Fruit fly (Drosophila melanogaster) whole organism, embryonic: ENCODE results near the gene tup.

Experiments
- B-H1 ChIP-seq: fragments of 200-800 bp; sonication (Bioruptor generic); IDR thresholded peaks from 3 replicates; pipeline ENCODE4 v1.3.6; 2022; ENCODE audit warnings: missing biosample characterization, missing genetic modification characterization
- CG10462 ChIP-seq: fragments of 200-800 bp; sonication (Bioruptor generic); optimal IDR thresholded peaks from 2 replicates; lab custom pipeline; 2016; ENCODE audit warnings: missing biosample characterization, missing genetic modification characterization
- CG11723 ChIP-seq: fragments of 200-800 bp; sonication (Bioruptor generic); optimal IDR thresholded peaks from 2 replicates; lab custom pipeline; 2017; ENCODE audit warnings: missing biosample characterization, mild to moderate bottlenecking, missing genetic modification characterization
- CG12155 ChIP-seq: fragments of 200-800 bp; sonication (Bioruptor generic); optimal IDR thresholded peaks from 3 replicates; lab custom pipeline; 2016; ENCODE audit warnings: missing biosample characterization, missing genetic modification characterization
- CG12299 ChIP-seq: fragments of 200-800 bp; sonication (Bioruptor generic); optimal IDR thresholded peaks from 2 replicates; lab custom pipeline; 2018; ENCODE audit warnings: missing biosample characterization, mild to moderate bottlenecking, missing genetic modification characterization
- CG12391 ChIP-seq: fragments of 200-800 bp; sonication (Bioruptor generic); optimal IDR thresholded peaks from 3 replicates; lab custom pipeline; 2018; ENCODE audit warnings: missing biosample characterization, mild to moderate bottlenecking, missing genetic modification characterization, moderate library complexity
- CG13424 ChIP-seq: fragments of 200-800 bp; sonication (Bioruptor generic); optimal IDR thresholded peaks from 2 replicates; lab custom pipeline; 2019; ENCODE audit warnings: missing biosample characterization, mild to moderate bottlenecking, missing genetic modification characterization, moderate library complexity
- CG16863 ChIP-seq: fragments of 200-800 bp; sonication (Bioruptor generic); optimal IDR thresholded peaks from 3 replicates; lab custom pipeline; 2016; ENCODE audit warnings: missing biosample characterization, missing genetic modification characterization
- CG17612 ChIP-seq: fragments of 200-800 bp; sonication (Bioruptor generic); IDR thresholded peaks from 2 replicates; pipeline ENCODE4 v1.3.6; 2022; ENCODE audit warnings: missing biosample characterization, missing genetic modification characterization
- CG3407 ChIP-seq: fragments of 200-800 bp; sonication (Bioruptor generic); optimal IDR thresholded peaks from 2 replicates; lab custom pipeline; 2018; ENCODE audit warnings: missing biosample characterization, mild to moderate bottlenecking, missing genetic modification characterization
- CG3726 ChIP-seq: fragments of 200-800 bp; sonication (Bioruptor generic); IDR thresholded peaks from 3 replicates; pipeline ENCODE4, ENCODE4 v1.3.6; 2022; ENCODE audit warnings: missing biosample characterization, missing genetic modification characterization
- CG6175 ChIP-seq: fragments of 200-800 bp; sonication (Bioruptor generic); IDR thresholded peaks from 3 replicates; pipeline ENCODE4 v1.3.6; 2022; ENCODE audit warnings: missing biosample characterization, missing genetic modification characterization
- CG6654 ChIP-seq: fragments of 200-800 bp; sonication (Bioruptor generic); optimal IDR thresholded peaks from 2 replicates; lab custom pipeline; 2017; ENCODE audit warnings: missing biosample characterization, mild to moderate bottlenecking, missing genetic modification characterization
- CG6689 ChIP-seq: fragments of 200-800 bp; sonication (Bioruptor generic); IDR thresholded peaks from 2 replicates; pipeline ENCODE4 v1.3.6; 2022; ENCODE audit warnings: missing biosample characterization, missing genetic modification characterization
- CG6813 ChIP-seq: fragments of 200-800 bp; sonication (Bioruptor generic); optimal IDR thresholded peaks from 2 replicates; lab custom pipeline; 2017; ENCODE audit warnings: missing biosample characterization, missing genetic modification characterization, mild to moderate bottlenecking, moderate library complexity, missing genetic modification reagents
- CG8089 ChIP-seq: fragments of 200-800 bp; sonication (Bioruptor generic); optimal IDR thresholded peaks from 3 replicates; lab custom pipeline; 2016; ENCODE audit warnings: missing biosample characterization, missing genetic modification characterization
- CG8765 ChIP-seq: fragments of 200-800 bp; sonication (Bioruptor generic); IDR thresholded peaks from 2 replicates; pipeline ENCODE4 v1.3.6; 2022; ENCODE audit warnings: missing biosample characterization, missing genetic modification characterization
- CG9727 ChIP-seq: fragments of 200-800 bp; sonication (Bioruptor generic); optimal IDR thresholded peaks from 3 replicates; lab custom pipeline; 2017; ENCODE audit warnings: missing biosample characterization, mild to moderate bottlenecking, missing genetic modification characterization
- CG9817 ChIP-seq: fragments of 200-800 bp; sonication (Bioruptor generic); optimal IDR thresholded peaks from 2 replicates; lab custom pipeline; 2018; ENCODE audit warnings: missing biosample characterization, mild to moderate bottlenecking, missing genetic modification characterization, moderate library complexity
- D19B ChIP-seq: fragments of 200-800 bp; sonication (Bioruptor generic); optimal IDR thresholded peaks from 2 replicates; lab custom pipeline; 2017; ENCODE audit warnings: missing biosample characterization, mild to moderate bottlenecking, missing genetic modification characterization
- Deaf1 ChIP-seq: fragments of 200-800 bp; optimal IDR thresholded peaks from 3 replicates; lab custom pipeline; 2019; ENCODE audit warnings: missing biosample characterization, mild to moderate bottlenecking, missing genetic modification characterization, moderate library complexity
- Fer1 ChIP-seq: fragments of 200-800 bp; sonication (Bioruptor generic); optimal IDR thresholded peaks from 2 replicates; lab custom pipeline; 2017; ENCODE audit warnings: missing biosample characterization, mild to moderate bottlenecking, missing genetic modification characterization
- H15 ChIP-seq: fragments of 200-800 bp; sonication (Bioruptor generic); IDR thresholded peaks from 3 replicates; pipeline ENCODE4 v1.3.6; 2022; ENCODE audit warnings: missing biosample characterization, missing genetic modification characterization
- H2.0 ChIP-seq: fragments of 200-800 bp; sonication (Bioruptor generic); IDR thresholded peaks from 2 replicates; pipeline ENCODE4 v1.3.6; 2022; ENCODE audit warnings: missing biosample characterization, missing genetic modification characterization
- HLH4C ChIP-seq: fragments of 200-800 bp; sonication (Bioruptor generic); IDR thresholded peaks from 3 replicates; pipeline ENCODE4 v1.3.6; 2022; ENCODE audit warnings: missing biosample characterization, missing genetic modification characterization; ENCODE audit not compliant: partially characterized antibody
- Hey ChIP-seq: fragments of 200-800 bp; sonication (Bioruptor generic); optimal IDR thresholded peaks from 3 replicates; lab custom pipeline; 2018; ENCODE audit warnings: missing biosample characterization, mild to moderate bottlenecking, missing genetic modification characterization
- HmgD ChIP-seq: fragments of 200-800 bp; sonication (Bioruptor generic); optimal IDR thresholded peaks from 3 replicates; lab custom pipeline; 2016; ENCODE audit warnings: missing biosample characterization, missing genetic modification characterization
- Lhr ChIP-seq: fragments of 200-800 bp; sonication (Bioruptor generic); optimal IDR thresholded peaks from 3 replicates; lab custom pipeline; 2017; ENCODE audit warnings: mild to moderate bottlenecking, missing biosample characterization, missing genetic modification reagents, missing genetic modification characterization
- Mad ChIP-seq: fragments of 200-800 bp; sonication (Bioruptor generic); optimal IDR thresholded peaks from 2 replicates; lab custom pipeline; 2016; ENCODE audit warnings: missing biosample characterization, missing genetic modification characterization
- Mes4 ChIP-seq: fragments of 200-800 bp; sonication (Bioruptor generic); optimal IDR thresholded peaks from 2 replicates; lab custom pipeline; 2016; ENCODE audit warnings: missing biosample characterization, missing genetic modification characterization
- NC2α ChIP-seq: fragments of 200-800 bp; sonication (Bioruptor generic); optimal IDR thresholded peaks from 2 replicates; lab custom pipeline; 2016; ENCODE audit warnings: missing biosample characterization, missing genetic modification characterization
- Nf-YA ChIP-seq: fragments of 200-800 bp; sonication (Bioruptor generic); IDR thresholded peaks from 2 replicates; pipeline ENCODE4 v1.3.6; 2022; ENCODE audit warnings: missing biosample characterization, missing genetic modification characterization
- Opbp ChIP-seq: fragments of 200-800 bp; sonication (Bioruptor generic); IDR thresholded peaks from 3 replicates; pipeline ENCODE4 v1.3.6; 2022; ENCODE audit warnings: missing biosample characterization, missing genetic modification characterization; ENCODE audit not compliant: partially characterized antibody
- ci ChIP-seq: fragments of 200-800 bp; sonication (Bioruptor generic); IDR thresholded peaks from 3 replicates; pipeline ENCODE4 v1.3.6; 2022; ENCODE audit warnings: missing biosample characterization, missing genetic modification characterization
- disco-r ChIP-seq: fragments of 200-800 bp; sonication (Bioruptor generic); optimal IDR thresholded peaks from 2 replicates; lab custom pipeline; 2016; ENCODE audit warnings: missing biosample characterization, missing genetic modification characterization
- fd3F ChIP-seq: fragments of 200-800 bp; sonication (Bioruptor generic); optimal IDR thresholded peaks from 2 replicates; lab custom pipeline; 2018; ENCODE audit warnings: missing biosample characterization, mild to moderate bottlenecking, missing genetic modification characterization, moderate library complexity
- fd64A ChIP-seq: fragments of 200-800 bp; sonication (Bioruptor generic); optimal IDR thresholded peaks from 3 replicates; lab custom pipeline; 2018; ENCODE audit warnings: missing biosample characterization, mild to moderate bottlenecking, missing genetic modification characterization
- fd96Cb ChIP-seq: fragments of 200-800 bp; sonication (Bioruptor generic); optimal IDR thresholded peaks from 2 replicates; lab custom pipeline; 2018; ENCODE audit warnings: missing biosample characterization, mild to moderate bottlenecking, missing genetic modification characterization, moderate library complexity
- gce ChIP-seq: fragments of 200-800 bp; sonication (Bioruptor generic); IDR thresholded peaks from 3 replicates; pipeline ENCODE4 v1.3.6; 2022; ENCODE audit warnings: missing biosample characterization, missing genetic modification characterization
- grau ChIP-seq: fragments of 200-800 bp; optimal IDR thresholded peaks from 3 replicates; lab custom pipeline; 2019; ENCODE audit warnings: missing biosample characterization, mild to moderate bottlenecking, missing genetic modification characterization, moderate library complexity
- jing ChIP-seq: fragments of 200-800 bp; sonication (Bioruptor generic); optimal IDR thresholded peaks from 2 replicates; lab custom pipeline; 2018; ENCODE audit warnings: missing biosample characterization, mild to moderate bottlenecking, missing genetic modification characterization
- kni ChIP-seq: fragments of 200-800 bp; sonication (Bioruptor generic); optimal IDR thresholded peaks from 3 replicates; lab custom pipeline; 2017; ENCODE audit warnings: mild to moderate bottlenecking, missing biosample characterization, missing genetic modification reagents, missing genetic modification characterization
- onecut ChIP-seq: fragments of 200-800 bp; sonication (Bioruptor generic); IDR thresholded peaks from 2 replicates; pipeline ENCODE4 v1.3.6; 2022; ENCODE audit warnings: missing biosample characterization, missing genetic modification characterization
- pb ChIP-seq: fragments of 200-800 bp; sonication (Bioruptor generic); optimal IDR thresholded peaks from 3 replicates; lab custom pipeline; 2016; ENCODE audit warnings: missing biosample characterization, missing genetic modification characterization
- pnt ChIP-seq: fragments of 200-800 bp; sonication (Bioruptor generic); optimal IDR thresholded peaks from 3 replicates; lab custom pipeline; 2016; ENCODE audit warnings: missing biosample characterization, missing genetic modification characterization
- pum ChIP-seq: fragments of 200-800 bp; sonication (Bioruptor generic); optimal IDR thresholded peaks from 2 replicates; lab custom pipeline; 2016; ENCODE audit warnings: missing biosample characterization, missing genetic modification characterization
- rib ChIP-seq: fragments of 200-800 bp; sonication (Bioruptor generic); IDR thresholded peaks from 2 replicates; pipeline ENCODE4 v1.3.6; 2022; ENCODE audit warnings: missing biosample characterization, missing genetic modification characterization
- sc ChIP-seq, 3 experiments: fragments of >200 bp in 2 of 3; fragments of 200-800 bp in 1 of 3; sonication (Bioruptor generic) in 1 of 3; optimal IDR thresholded peaks; 2 replicates in 2 of 3; 3 replicates in 1 of 3; lab custom pipeline; 2017; ENCODE audit warnings: mild to moderate bottlenecking in 1 of 3, missing biosample characterization in 1 of 3, missing genetic modification characterization in 1 of 3, missing genetic modification reagents in 1 of 3
- vfl ChIP-seq: fragments of 200-800 bp; sonication (Bioruptor generic); optimal IDR thresholded peaks from 2 replicates; lab custom pipeline; 2016; ENCODE audit warnings: missing biosample characterization, missing genetic modification characterization
- wdn ChIP-seq: fragments of 200-800 bp; sonication (Bioruptor generic); IDR thresholded peaks from 2 replicates; pipeline ENCODE4 v1.3.6; 2022; ENCODE audit warnings: missing biosample characterization, missing genetic modification characterization

The tup gene

DNA sequence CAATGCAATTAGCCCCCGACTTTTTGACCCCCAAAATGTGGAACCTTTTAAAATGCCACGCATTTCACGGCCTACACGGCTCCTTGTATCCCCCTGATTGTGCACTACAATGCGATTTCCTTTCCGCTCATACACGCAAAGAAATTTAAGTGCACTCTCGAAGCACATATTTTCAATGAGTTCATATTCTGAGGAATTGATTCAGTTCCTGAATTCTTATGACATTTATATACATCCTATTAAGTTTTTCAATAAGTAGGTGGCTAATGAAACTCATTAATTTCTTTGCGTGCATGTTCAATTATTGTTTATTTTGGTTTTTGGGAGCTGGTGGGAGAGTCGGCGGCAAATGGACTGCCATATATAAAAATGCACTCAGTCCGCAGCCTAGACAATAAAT lies 18.2 kb upstream of the tup start (continued):
- TF ChIP-seq ci (GFP tag; lab: Robert Waterston, UW) (peak; percentile 85; the same call in 2 of the 3 replicates), HmgD (no peak), grau (peak; percentile 70), pb (GFP tag; lab: Kevin White, UChicago) (peak; percentile 29), Mad (GFP tag; lab: Kevin White, UChicago) (peak; percentile 31), CG6175 (no peak), fd96Cb (tag; lab: Kevin White, UChicago) (peak; percentile 82), CG6654 (GFP tag; lab: Kevin White, UChicago) (peak; percentile 52), wdn (GFP tag; lab: Robert Waterston, UW) (no peak), CG10462 (GFP tag; lab: Kevin White, UChicago) (peak; percentile 26), jing (GFP tag; lab: Kevin White, UChicago) (peak; percentile 51), onecut (no peak; the same call in 1 of the 2 replicates), disco-r (GFP tag; lab: Kevin White, UChicago) (no peak), pnt (GFP tag; lab: Kevin White, UChicago) (peak; percentile 67), pum (GFP tag; lab: Kevin White, UChicago) (peak; percentile 68), CG9727 (GFP tag; lab: Kevin White, UChicago) (peak; percentile 70), CG9817 (tag; lab: Kevin White, UChicago) (peak; percentile 13), CG12155 (peak; percentile 45), sc (optimal IDR thresholded peaks at IDR 0.05; lab: Kevin White, UChicago) (no peak), sc (GFP tag; optimal IDR thresholded peaks at IDR 0.05; lab: Kevin White, UChicago) (peak; percentile 82), H2.0 (GFP tag; lab: Robert Waterston, UW) (0 out of 2 replicates have a peak, but pooled peaks have one; percentile 42), D19B (GFP tag; lab: Kevin White, UChicago) (no peak), vfl (GFP tag; lab: Kevin White, UChicago) (no peak), CG3407 (GFP tag; lab: Kevin White, UChicago) (peak; percentile 73), CG6813 (GFP tag; lab: Kevin White, UChicago) (peak; percentile 49), CG11723 (GFP tag; lab: Kevin White, UChicago) (peak; percentile 33), CG12299 (tag; lab: Kevin White, UChicago) (peak; percentile 16), Nf-YA (no peak), Fer1 (no peak), fd3F (no peak), gce (GFP tag; lab: Robert Waterston, UW) (peak; percentile 36; the same call in 2 of the 3 replicates), CG12391 (tag; lab: Kevin White, UChicago) (peak; percentile 76), Deaf1 (tag; lab: Kevin White, UChicago) (peak; percentile 14), rib (GFP tag; lab: Robert Waterston, UW) (no peak), CG13424 (tag; lab: Kevin White, UChicago) (peak; percentile 75), Hey (tag; lab: Kevin White, UChicago) (no peak), CG8089 (GFP tag; lab: Kevin White, UChicago) (peak; percentile 66), Mes4 (GFP tag; lab: Kevin White, UChicago) (peak; percentile 71), kni (GFP tag; lab: Kevin White, UChicago) (no peak), CG6689 (GFP tag; lab: Robert Waterston, UW) (peak; percentile 63), CG17612 (no peak), fd64A (GFP tag; lab: Kevin White, UChicago) (peak; percentile 73), Lhr (GFP tag; lab: Kevin White, UChicago) (peak; percentile 56), CG16863 (GFP tag; lab: Kevin White, UChicago) (peak; percentile 61), CG8765 (GFP tag; lab: Robert Waterston, UW) (no peak), H15 (GFP tag; lab: Robert Waterston, UW) (peak; percentile 66; the same call in 2 of the 3 replicates), HLH4C (GFP tag; lab: Robert Waterston, UW) (no peak), B-H1 (peak; percentile 18; the same call in 2 of the 3 replicates), Opbp (GFP tag; lab: Robert Waterston, UW) (no peak), NC2α (GFP tag; lab: Kevin White, UChicago) (no peak), CG3726 (GFP tag; lab: Robert Waterston, UW) (no peak)
